Worm (Caenorhabditis elegans) whole organism, L3 larva: Measurements from ENCODE around the gene F46B3.1.

ENCODE experiments used
- aly-2 ChIP-seq: fragments of 150-350 bp; optimal IDR thresholded peaks from 2 replicates; lab custom pipeline; 2014; ENCODE audit warnings: missing biosample characterization, missing genetic modification characterization
- ama-1 ChIP-seq: fragments of 150-350 bp; optimal IDR thresholded peaks from 2 replicates; lab custom pipeline; 2018

ce11 chrV:20608688-20609087 is 11.7 kb upstream of the F46B3.1 start, which contains the start of gene ttr-12:
- TF ChIP-seq ama-1 (lab: Kevin White, UChicago) (no peak), aly-2 (tag; lab: Kevin White, UChicago) (no peak)
